Worm (Caenorhabditis elegans) whole organism, L4 larva: ENCODE results near the gene egl-4.

Source experiments
- F26F4.8 ChIP-seq: fragments of 200-800 bp; sonication (Bioruptor generic); conservative IDR thresholded peaks from 2 replicates; pipeline ENCODE4 v1.3.6; 2022; ENCODE audit warnings: missing genetic modification characterization, missing compliant biosample characterization
- F37D6.2 ChIP-seq: sonication (generic microtip); optimal IDR thresholded peaks from 2 replicates; lab custom pipeline; 2016; ENCODE audit warnings: mild to moderate bottlenecking, missing genetic modification characterization, missing compliant biosample characterization
- F49E8.2 ChIP-seq: sonication (generic microtip); optimal IDR thresholded peaks from 2 replicates; lab custom pipeline; 2016; ENCODE audit warnings: missing compliant biosample characterization, mild to moderate bottlenecking, missing genetic modification characterization, borderline replicate concordance
- R02D3.7 ChIP-seq: fragments of 150-350 bp; sonication (generic microtip); optimal IDR thresholded peaks from 3 replicates; lab custom pipeline; 2014; ENCODE audit warnings: missing biosample characterization, missing genetic modification characterization
- T26A8.4 ChIP-seq: fragments of 200-800 bp; sonication (Bioruptor generic); IDR thresholded peaks from 2 replicates; pipeline ENCODE4 v1.3.6; 2022; ENCODE audit warnings: missing genetic modification characterization, missing compliant biosample characterization
- Y48G9A.11 ChIP-seq: fragments of 200-800 bp; sonication (Bioruptor generic); IDR thresholded peaks from 2 replicates; pipeline ENCODE4 v1.3.6; 2022; ENCODE audit warnings: missing genetic modification reagents, missing genetic modification characterization, missing compliant biosample characterization
- Y75B8A.6 ChIP-seq: fragments of 200-800 bp; sonication (Bioruptor generic); IDR thresholded peaks from 2 replicates; pipeline ENCODE4 v1.3.6; 2022; ENCODE audit warnings: missing genetic modification reagents, missing genetic modification characterization, missing compliant biosample characterization
- aha-1 ChIP-seq: fragments of 150-350 bp; peaks from one replicate; lab custom pipeline; 2014; ENCODE audit warnings: missing biosample characterization, missing genetic modification characterization
- ama-1 ChIP-seq: fragments of 150-350 bp; optimal IDR thresholded peaks from 2 replicates; lab custom pipeline; 2014; ENCODE audit warnings: inconsistent platforms, mixed read lengths
- arid-1 ChIP-seq: fragments of 200-800 bp; sonication (Bioruptor generic); conservative IDR thresholded peaks from 2 replicates; pipeline ENCODE4 v1.3.6; 2022; ENCODE audit warnings: missing genetic modification reagents, missing genetic modification characterization, missing compliant biosample characterization
- ceh-28 ChIP-seq: fragments of 150-350 bp; optimal IDR thresholded peaks from 2 replicates; lab custom pipeline; 2014; ENCODE audit warnings: missing biosample characterization, missing genetic modification reagents, missing genetic modification characterization
- ceh-32 ChIP-seq: sonication (generic microtip); optimal IDR thresholded peaks from 2 replicates; lab custom pipeline; 2016; ENCODE audit warnings: mild to moderate bottlenecking, missing genetic modification characterization, missing compliant biosample characterization; ENCODE audit not compliant: poor library complexity
- dmd-6 ChIP-seq: fragments of 200-800 bp; sonication (Bioruptor generic); IDR thresholded peaks from 2 replicates; pipeline ENCODE4 v1.3.6; 2022; ENCODE audit warnings: missing genetic modification reagents, missing genetic modification characterization, missing compliant biosample characterization
- duxl-1 ChIP-seq: sonication (generic microtip); optimal IDR thresholded peaks from 2 replicates; lab custom pipeline; 2016; ENCODE audit warnings: mild to moderate bottlenecking, missing genetic modification characterization, moderate library complexity, missing compliant biosample characterization; ENCODE audit not compliant: poor library complexity
- egl-43 ChIP-seq: fragments of 200-800 bp; sonication (Bioruptor generic); IDR thresholded peaks from 2 replicates; pipeline ENCODE4 v1.3.6; 2022; ENCODE audit warnings: missing genetic modification reagents, missing genetic modification characterization, missing compliant biosample characterization
- fos-1 ChIP-seq: fragments of 150-350 bp; optimal IDR thresholded peaks from 2 replicates; lab custom pipeline; 2014; ENCODE audit warnings: missing biosample characterization, missing genetic modification characterization
- hif-1 ChIP-seq, 2 experiments: sonication (generic microtip); optimal IDR thresholded peaks; 2 replicates each; lab custom pipeline; 2016 to 2017; ENCODE audit warnings: missing compliant biosample characterization in 2 of 2, missing genetic modification characterization in 2 of 2, missing genetic modification reagents in 2 of 2, missing genotype in 2 of 2, mild to moderate bottlenecking in 1 of 2
- lin-15B ChIP-seq: fragments of 150-350 bp; sonication (generic microtip); optimal IDR thresholded peaks from 3 replicates; lab custom pipeline; 2014; ENCODE audit warnings: missing biosample characterization, missing genetic modification characterization
- lin-29 ChIP-seq: fragments of 200-800 bp; sonication (Bioruptor generic); IDR thresholded peaks from 2 replicates; pipeline ENCODE4 v1.3.6; 2022; ENCODE audit warnings: missing genetic modification reagents, missing genetic modification characterization, missing compliant biosample characterization
- lin-38 ChIP-seq: fragments of 200-800 bp; sonication (Bioruptor generic); IDR thresholded peaks from 2 replicates; pipeline ENCODE4 v1.3.6; 2022; ENCODE audit warnings: missing genetic modification reagents, missing genetic modification characterization, missing compliant biosample characterization
- madf-5 ChIP-seq, 2 experiments: fragments of 200-800 bp; sonication (Bioruptor generic); IDR thresholded peaks; 2 replicates each; pipeline ENCODE4 v1.3.6; 2022; ENCODE audit warnings: missing compliant biosample characterization in 2 of 2, missing genetic modification characterization in 2 of 2
- mep-1 ChIP-seq: fragments of 150-350 bp; sonication (generic microtip); optimal IDR thresholded peaks from 3 replicates; lab custom pipeline; 2014; ENCODE audit warnings: missing biosample characterization, missing genetic modification characterization
- mxl-2 ChIP-seq: fragments of 200-800 bp; sonication (Bioruptor generic); conservative IDR thresholded peaks from 2 replicates; pipeline ENCODE4 v1.3.6; 2022; ENCODE audit warnings: missing genetic modification reagents, missing genetic modification characterization, missing compliant biosample characterization
- nhr-11 ChIP-seq: fragments of 150-350 bp; optimal IDR thresholded peaks from 2 replicates; lab custom pipeline; 2014; ENCODE audit warnings: missing biosample characterization, missing genetic modification characterization
- nhr-25 ChIP-seq: sonication (generic microtip); optimal IDR thresholded peaks from 2 replicates; lab custom pipeline; 2017; ENCODE audit warnings: missing genetic modification characterization, mild to moderate bottlenecking, missing compliant biosample characterization, antibody characterized with exemption, moderate library complexity, borderline replicate concordance; ENCODE audit not compliant: insufficient read depth
- nhr-28 ChIP-seq: fragments of 150-350 bp; optimal IDR thresholded peaks from 2 replicates; lab custom pipeline; 2014; ENCODE audit warnings: missing biosample characterization, missing genetic modification characterization
- nhr-48 ChIP-seq: sonication (generic microtip); optimal IDR thresholded peaks from 2 replicates; lab custom pipeline; 2016; ENCODE audit warnings: mild to moderate bottlenecking, missing genetic modification characterization, missing compliant biosample characterization
- nhr-77 ChIP-seq: fragments of 150-350 bp; optimal IDR thresholded peaks from 2 replicates; lab custom pipeline; 2014; ENCODE audit warnings: missing biosample characterization, missing genetic modification characterization
- pha-4 ChIP-seq, 2 experiments: fragments of 150-350 bp in 1 of 2; fragments of 200-800 bp in 1 of 2; sonication (Bioruptor generic) in 1 of 2; IDR thresholded peaks in 1 of 2; optimal IDR thresholded peaks in 1 of 2; 2 replicates each; pipeline versions ENCODE4 v1.3.6 to Lab custom; 2014 to 2022; ENCODE audit warnings: missing genetic modification characterization in 2 of 2, missing genetic modification reagents in 2 of 2, missing biosample characterization in 1 of 2, missing compliant biosample characterization in 1 of 2
- rbr-2 ChIP-seq: sonication (generic microtip); optimal IDR thresholded peaks from 2 replicates; lab custom pipeline; 2016; ENCODE audit warnings: missing genotype, missing genetic modification characterization, missing compliant biosample characterization
- set-16 ChIP-seq: fragments of 200-800 bp; sonication (Bioruptor generic); IDR thresholded peaks from 2 replicates; pipeline ENCODE4 v1.3.6; 2022; ENCODE audit warnings: missing genetic modification reagents, missing genetic modification characterization, missing compliant biosample characterization
- spr-1 ChIP-seq: sonication (generic microtip); optimal IDR thresholded peaks from 2 replicates; lab custom pipeline; 2016; ENCODE audit warnings: mild to moderate bottlenecking, missing genetic modification characterization, missing compliant biosample characterization
- tra-1 ChIP-seq: fragments of 200-800 bp; sonication (Bioruptor generic); IDR thresholded peaks from 2 replicates; pipeline ENCODE4 v1.3.6; 2022; ENCODE audit warnings: missing genetic modification reagents, missing genetic modification characterization, missing compliant biosample characterization
- unc-62 ChIP-seq, 3 experiments: fragments of 150-350 bp in 1 of 3; sonication (generic microtip); optimal IDR thresholded peaks in 2 of 3; peaks in 1 of 3; 1 replicate in 1 of 3; 2 replicates in 2 of 3; lab custom pipeline; 2014 to 2017; ENCODE audit warnings: missing biosample characterization in 3 of 3, missing genetic modification characterization in 3 of 3, missing genetic modification reagents in 3 of 3, missing genotype in 1 of 3
- vab-7 ChIP-seq: fragments of 200-800 bp; sonication (Bioruptor generic); IDR thresholded peaks from 2 replicates; pipeline ENCODE4 v1.3.6; 2022; ENCODE audit warnings: missing genetic modification reagents, missing genetic modification characterization, missing compliant biosample characterization
- ztf-7 ChIP-seq: fragments of 150-350 bp; optimal IDR thresholded peaks from 2 replicates; lab custom pipeline; 2014; ENCODE audit warnings: missing biosample characterization, missing genetic modification characterization

The egl-4 gene

DNA sequence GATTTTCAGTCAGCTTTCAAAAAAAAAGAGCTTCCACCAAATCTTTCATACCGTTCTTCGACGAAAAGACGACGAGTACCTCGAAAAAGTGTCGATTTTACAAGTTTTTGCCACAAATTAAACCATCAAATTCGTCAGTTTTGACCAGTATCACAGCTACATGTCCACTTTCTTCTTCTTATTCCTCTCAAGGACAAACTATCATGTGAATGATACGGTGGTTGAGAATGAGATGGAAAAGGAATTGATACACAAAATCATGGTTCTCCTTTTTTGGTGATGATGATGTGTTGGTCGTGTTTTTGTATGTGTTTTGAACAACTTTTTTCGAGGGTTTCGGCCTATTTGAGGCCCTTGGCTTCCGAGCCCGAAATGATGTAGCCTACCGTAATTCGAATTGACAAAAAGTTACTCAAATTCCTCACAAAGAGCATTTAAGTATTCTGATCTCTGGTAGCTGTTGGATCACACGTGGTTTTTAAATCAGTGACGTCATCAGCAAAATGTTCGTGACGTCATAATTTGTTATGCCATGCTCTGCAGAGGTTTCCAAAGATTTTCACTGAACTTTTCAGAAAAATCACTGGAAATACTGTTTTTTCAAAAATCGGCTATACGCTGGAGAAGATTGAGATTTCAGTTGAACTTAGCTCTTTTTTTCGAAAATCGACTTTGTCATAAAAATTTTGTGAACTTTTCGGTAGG, 20.2 kb downstream of the egl-4 start:
- no peak for TF ChIP-seq F49E8.2
- TF ChIP-seq arid-1 (GFP tag; lab: Robert Waterston, UW) = no peak
- TF ChIP-seq ama-1 (lab: Kevin White, UChicago) = peak; percentile 0
- TF ChIP-seq nhr-11 (tag; lab: Kevin White, UChicago) = no peak
- peak; percentile 25 for TF ChIP-seq nhr-28 (tag; lab: Kevin White, UChicago)
- TF ChIP-seq fos-1 (tag; lab: Kevin White, UChicago) = no peak
- TF ChIP-seq aha-1 = peak; percentile 48
- TF ChIP-seq unc-62 (GFP tag; optimal IDR thresholded peaks at IDR 0.05 in 1 of 2; lab: Kevin White, UChicago) = peak in 1 of 2 experiments; percentile 78
- TF ChIP-seq unc-62 (tag; optimal IDR thresholded peaks at IDR 0.05; lab: Kevin White, UChicago) = no peak
- no peak for TF ChIP-seq F26F4.8 (GFP tag; lab: Robert Waterston, UW)
- TF ChIP-seq R02D3.7 (tag; lab: Kevin White, UChicago) = no peak
- no peak for TF ChIP-seq tra-1 (GFP tag; lab: Robert Waterston, UW)
- TF ChIP-seq dmd-6 (GFP tag; lab: Robert Waterston, UW) = no peak
- TF ChIP-seq spr-1 (tag; lab: Kevin White, UChicago) = no peak

- TF ChIP-seq nhr-25 (peak; percentile 36), mep-1 (tag; lab: Kevin White, UChicago) (peak; percentile 16), ztf-7 (tag; lab: Kevin White, UChicago) (no peak), aha-1 (peak; percentile 43)
Observed at ce11 chrIV:1868981-1869380, 21.1 kb downstream of the egl-4 start.

ce11 chrIV:1872052-1872451, 24.2 kb downstream of the egl-4 start:
- TF ChIP-seq hif-1 (tag; optimal IDR thresholded peaks at IDR 0.05; lab: Kevin White, UChicago) = peak in 1 of 2 experiments; percentile 17
- no peak for TF ChIP-seq nhr-77 (tag; lab: Kevin White, UChicago)
- no peak for TF ChIP-seq lin-29 (GFP tag; lab: Robert Waterston, UW)
- TF ChIP-seq rbr-2 (tag; lab: Kevin White, UChicago) = no peak
- peak; percentile 36; the same call in 1 of the 2 replicates for TF ChIP-seq dmd-6 (GFP tag; lab: Robert Waterston, UW)
- TF ChIP-seq unc-62 (GFP tag; optimal IDR thresholded peaks at IDR 0.05 in 1 of 2; lab: Kevin White, UChicago) = peak in 1 of 2 experiments; percentile 74
- TF ChIP-seq unc-62 (tag; optimal IDR thresholded peaks at IDR 0.05; lab: Kevin White, UChicago) = no peak
- TF ChIP-seq aha-1 = peak; percentile 94
- TF ChIP-seq mxl-2 (GFP tag; lab: Robert Waterston, UW) = peak; percentile 86

ce11 chrIV:1878501-1878900, 30.6 kb downstream of the egl-4 start:
- TF ChIP-seq lin-38 (GFP tag; lab: Robert Waterston, UW) (peak; percentile 47), pha-4 (GFP tag; IDR thresholded peaks at IDR 0.05; lab: Robert Waterston, UW) (peak; percentile 17; the same call in 1 of the 2 replicates), pha-4 (tag; optimal IDR thresholded peaks at IDR 0.05; lab: Kevin White, UChicago) (no peak), Y48G9A.11 (GFP tag; lab: Robert Waterston, UW) (peak; percentile 17; the same call in 1 of the 2 replicates), egl-43 (GFP tag; lab: Robert Waterston, UW) (no peak), vab-7 (GFP tag; lab: Robert Waterston, UW) (0 out of 2 replicates have a peak, but pooled peaks have one; percentile 33), T26A8.4 (GFP tag; lab: Robert Waterston, UW) (0 out of 2 replicates have a peak, but pooled peaks have one; percentile 25)

ce11 chrIV:1891586-1891985, 43.7 kb downstream of the egl-4 start:
- TF ChIP-seq ceh-28 (tag; lab: Kevin White, UChicago) (peak; percentile 42), lin-15B (tag; lab: Kevin White, UChicago) (no peak), Y75B8A.6 (GFP tag; lab: Robert Waterston, UW) (no peak), ceh-32 (no peak), F37D6.2 (tag; lab: Kevin White, UChicago) (no peak), nhr-48 (tag; lab: Kevin White, UChicago) (no peak), nhr-28 (tag; lab: Kevin White, UChicago) (peak; percentile 1), madf-5 (GFP tag; IDR thresholded peaks at IDR 0.05; lab: Robert Waterston, UW) (no peak), pha-4 (GFP tag; IDR thresholded peaks at IDR 0.05; lab: Robert Waterston, UW) (no peak), pha-4 (tag; optimal IDR thresholded peaks at IDR 0.05; lab: Kevin White, UChicago) (no peak), F26F4.8 (GFP tag; lab: Robert Waterston, UW) (no peak), duxl-1 (tag; lab: Kevin White, UChicago) (peak; percentile 44), set-16 (GFP tag; lab: Robert Waterston, UW) (no peak)
